Fruit fly (Drosophila melanogaster) whole organism, wandering third instar larva: ENCODE measurements around the gene spir.

ENCODE experiments used
- Hr78 ChIP-seq: fragments of >200 bp; optimal IDR thresholded peaks from 2 replicates; lab custom pipeline; 2017; ENCODE audit warnings: missing biosample characterization, missing genetic modification characterization
- Jra ChIP-seq: sonication (Bioruptor generic); optimal IDR thresholded peaks from 2 replicates; lab custom pipeline; 2016; ENCODE audit warnings: missing biosample characterization, missing genetic modification characterization
- OdsH ChIP-seq: fragments of 200-800 bp; sonication (Bioruptor generic); optimal IDR thresholded peaks from 2 replicates; lab custom pipeline; 2016; ENCODE audit warnings: missing biosample characterization, mild to moderate bottlenecking, missing genetic modification characterization
- Vsx2 ChIP-seq: fragments of 200-300, 225-300 bp; sonication (Bioruptor generic); optimal IDR thresholded peaks from 2 replicates; lab custom pipeline; 2018; ENCODE audit warnings: missing biosample characterization, missing genetic modification characterization; ENCODE audit not compliant: partially characterized antibody
- br ChIP-seq: fragments of 200-800 bp; sonication (Bioruptor generic); optimal IDR thresholded peaks from 2 replicates; lab custom pipeline; 2016; ENCODE audit warnings: missing biosample characterization, missing genetic modification characterization
- h ChIP-seq: fragments of 200-800 bp; sonication (Bioruptor generic); optimal IDR thresholded peaks from 3 replicates; lab custom pipeline; 2016; ENCODE audit warnings: missing biosample characterization, mild to moderate bottlenecking, missing genetic modification characterization
- sv ChIP-seq: fragments of 200-800 bp; sonication (Bioruptor generic); optimal IDR thresholded peaks from 3 replicates; lab custom pipeline; 2016; ENCODE audit warnings: missing biosample characterization, missing genetic modification characterization
- usp ChIP-seq: fragments of >200 bp; optimal IDR thresholded peaks from 2 replicates; lab custom pipeline; 2017; ENCODE audit warnings: missing biosample characterization, missing genetic modification characterization

dm6 chr2L:20293940-20294339, 17.1 kb upstream of the spir start:
- TF ChIP-seq h (GFP tag; lab: Kevin White, UChicago) (no peak), br (GFP tag; lab: Kevin White, UChicago) (no peak), usp (GFP tag; lab: Kevin White, UChicago) (no peak), Jra (GFP tag; lab: Kevin White, UChicago) (no peak), sv (GFP tag; lab: Kevin White, UChicago) (no peak), OdsH (GFP tag; lab: Kevin White, UChicago) (no peak), Hr78 (no peak), Vsx2 (GFP tag; lab: Kevin White, UChicago) (no peak)
